Worm (Caenorhabditis elegans): Measurements from ENCODE around the gene lpr-2.

- TF ChIP-seq tbx-2 (tag; optimal IDR thresholded peaks at IDR 0.05), result no peak
- TF ChIP-seq elt-2 (tag; optimal IDR thresholded peaks at IDR 0.05), result no peak
- no peak for TF ChIP-seq unc-62 (GFP tag; optimal IDR thresholded peaks at IDR 0.05)
- no peak for TF ChIP-seq nhr-12 (tag; optimal IDR thresholded peaks at IDR 0.05)
- TF ChIP-seq ceh-9 (tag; optimal IDR thresholded peaks at IDR 0.05), result no peak
- TF ChIP-seq lin-39 (tag; optimal IDR thresholded peaks at IDR 0.05), result no peak
- no peak for TF ChIP-seq ztf-4 (tag; optimal IDR thresholded peaks at IDR 0.05)
- no peak for TF ChIP-seq ceh-16 (tag; optimal IDR thresholded peaks at IDR 0.05)
- TF ChIP-seq aly-2 (tag; optimal IDR thresholded peaks at IDR 0.05), result no peak
- no peak for TF ChIP-seq skn-1 (tag; optimal IDR thresholded peaks at IDR 0.05)
- no peak for TF ChIP-seq nhr-237 (tag; optimal IDR thresholded peaks at IDR 0.05)
- no peak for TF ChIP-seq eor-1 (tag; optimal IDR thresholded peaks at IDR 0.05)
- no peak for TF ChIP-seq nhr-77 (tag; optimal IDR thresholded peaks at IDR 0.05)
- no peak for TF ChIP-seq nfya-1 (tag; optimal IDR thresholded peaks at IDR 0.05; ENCODE audit: insufficient read depth)
These were observed 24.7 kb upstream of the lpr-2 start, which contains the start of gene scl-18 for ce11 chrIV:11754328-11754727.
